Worm (Caenorhabditis elegans) whole organism, late embryonic: ENCODE measurements around the gene T11F8.1.

ENCODE experiments used
- Y22D7AL.16 ChIP-seq: sonication (generic microtip); optimal IDR thresholded peaks from 2 replicates; lab custom pipeline; 2016; ENCODE audit warnings: missing genetic modification characterization, missing compliant biosample characterization
- ama-1 ChIP-seq: fragments of 150-350 bp; optimal IDR thresholded peaks from 2 replicates; lab custom pipeline; 2014
- dve-1 ChIP-seq: sonication (generic microtip); optimal IDR thresholded peaks from 2 replicates; lab custom pipeline; 2017; ENCODE audit warnings: antibody characterized with exemption, mild to moderate bottlenecking, missing genetic modification characterization, missing compliant biosample characterization
- elt-4 ChIP-seq: sonication (generic microtip); optimal IDR thresholded peaks from 2 replicates; lab custom pipeline; 2016; ENCODE audit warnings: missing genetic modification characterization, missing compliant biosample characterization
- fkh-10 ChIP-seq: fragments of 150-350 bp; optimal IDR thresholded peaks from 2 replicates; lab custom pipeline; 2014; ENCODE audit warnings: missing biosample characterization, missing genetic modification reagents, missing genetic modification characterization
- pag-3 ChIP-seq: sonication (generic microtip); optimal IDR thresholded peaks from 2 replicates; lab custom pipeline; 2016; ENCODE audit warnings: missing compliant biosample characterization, missing genetic modification characterization, borderline replicate concordance
- pha-4 ChIP-seq: fragments of 150-350 bp; optimal IDR thresholded peaks from 2 replicates; lab custom pipeline; 2018; ENCODE audit warnings: missing biosample characterization, missing genetic modification reagents, missing genetic modification characterization
- zip-5 ChIP-seq: sonication (generic microtip); optimal IDR thresholded peaks from 2 replicates; lab custom pipeline; 2016; ENCODE audit warnings: missing genetic modification characterization, missing compliant biosample characterization
- ztf-16 ChIP-seq: sonication (generic microtip); optimal IDR thresholded peaks from 2 replicates; lab custom pipeline; 2017; ENCODE audit warnings: missing genetic modification characterization, missing compliant biosample characterization

- no peak for TF ChIP-seq Y22D7AL.16 (tag; lab: Kevin White, UChicago)
- no peak for TF ChIP-seq fkh-10 (GFP tag; lab: Kevin White, UChicago)
- no peak for TF ChIP-seq dve-1 (tag; lab: Kevin White, UChicago)
- TF ChIP-seq pag-3 (tag; lab: Kevin White, UChicago) = no peak
- no peak for TF ChIP-seq ama-1 (lab: Kevin White, UChicago)
- no peak for TF ChIP-seq pha-4
- TF ChIP-seq zip-5 (tag; lab: Kevin White, UChicago) = no peak
- no peak for TF ChIP-seq elt-4
- TF ChIP-seq ztf-16 (tag; lab: Kevin White, UChicago) = no peak
Observed at ce11 chrIV:5469739-5470138, 9.7 kb upstream of the T11F8.1 start, which contains the start of gene rme-2.
